Worm (Caenorhabditis elegans): ENCODE data around the gene Y62E10A.20.

The Y62E10A.20 gene

ce11 chrIV:13386043-13386442 lies at the start of gene Y62E10A.20, which contains the start of the genes Y62E10A.23 and mdt-9:
Gene Y62E10A.20, minus strand, starts transcription at chrIV:13386091.
Gene Y62E10A.23, plus strand, starts transcription at chrIV:13386324.
Gene mdt-9, plus strand, starts transcription at chrIV:13386380.
- TF ChIP-seq dpff-1 (tag; optimal IDR thresholded peaks at IDR 0.05), result no peak
- peak; percentile 41 for TF ChIP-seq lsl-1 (GFP tag; optimal IDR thresholded peaks at IDR 0.05)
- no peak for TF ChIP-seq ceh-58 (GFP tag; IDR thresholded peaks at IDR 0.05)
- TF ChIP-seq F52B5.7 (tag; optimal IDR thresholded peaks at IDR 0.05), result no peak
- TF ChIP-seq attf-3 (GFP tag; conservative IDR thresholded peaks at IDR 0.05), result no peak
- no peak for TF ChIP-seq Y53F4B.3 (GFP tag; IDR thresholded peaks at IDR 0.05)
- TF ChIP-seq K12H6.12 (tag; optimal IDR thresholded peaks at IDR 0.05), result no peak
- no peak for TF ChIP-seq F39B2.1 (GFP tag; IDR thresholded peaks at IDR 0.05)
- TF ChIP-seq Y56A3A.18 (GFP tag; IDR thresholded peaks at IDR 0.05), result no peak
- TF ChIP-seq dox-1 (GFP tag; IDR thresholded peaks at IDR 0.05), result peak; percentile 59
- 0 out of 2 replicates have a peak, but pooled peaks have one; percentile 43 for TF ChIP-seq madf-3 (GFP tag; IDR thresholded peaks at IDR 0.05)
- TF ChIP-seq ztf-18 (tag; optimal IDR thresholded peaks at IDR 0.05), result peak; percentile 39
- no peak for TF ChIP-seq egrh-3 (GFP tag; IDR thresholded peaks at IDR 0.05)
- TF ChIP-seq nfya-2 (GFP tag; IDR thresholded peaks at IDR 0.05), result no peak
- TF ChIP-seq attf-6 (GFP tag; IDR thresholded peaks at IDR 0.05), result peak; percentile 46; the same call in 1 of the 2 replicates
- no peak for TF ChIP-seq nhr-120 (GFP tag; IDR thresholded peaks at IDR 0.05)
- TF ChIP-seq cebp-2 (GFP tag; IDR thresholded peaks at IDR 0.05), result no peak
- no peak for TF ChIP-seq nhr-179 (tag; optimal IDR thresholded peaks at IDR 0.05)
- no peak for TF ChIP-seq hsf-1 (GFP tag; IDR thresholded peaks at IDR 0.05)
- TF ChIP-seq ccch-3 (GFP tag; optimal IDR thresholded peaks at IDR 0.05), result no peak
- TF ChIP-seq mxl-1 (tag; optimal IDR thresholded peaks at IDR 0.05), result no peak
- no peak for TF ChIP-seq bed-2 (GFP tag; IDR thresholded peaks at IDR 0.05)
- TF ChIP-seq fkh-3 (tag; optimal IDR thresholded peaks at IDR 0.05), result no peak
- no peak for TF ChIP-seq ceh-79 (tag; optimal IDR thresholded peaks at IDR 0.05)
- TF ChIP-seq aptf-3 (GFP tag; IDR thresholded peaks at IDR 0.05), result no peak
- peak; percentile 38 for TF ChIP-seq efl-1 (GFP tag; optimal IDR thresholded peaks at IDR 0.05)
- no peak for TF ChIP-seq atf-7 (tag; optimal IDR thresholded peaks at IDR 0.05)
- TF ChIP-seq F57C9.4 (tag; optimal IDR thresholded peaks at IDR 0.05), result no peak
- TF ChIP-seq ztf-28 (GFP tag; IDR thresholded peaks at IDR 0.05), result no peak
- no peak for TF ChIP-seq ceh-40 (GFP tag; IDR thresholded peaks at IDR 0.05)
- no peak for TF ChIP-seq nhr-27 (tag; optimal IDR thresholded peaks at IDR 0.05)
- TF ChIP-seq him-1 (tag; optimal IDR thresholded peaks at IDR 0.05), result no peak
- TF ChIP-seq snpc-1.3 (tag; optimal IDR thresholded peaks at IDR 0.05; ENCODE audit: insufficient read depth), result peak; percentile 45
- no peak for TF ChIP-seq B0035.1 (tag; optimal IDR thresholded peaks at IDR 0.05)
- TF ChIP-seq ZK185.1 (tag; optimal IDR thresholded peaks at IDR 0.05; ENCODE audit: poor library complexity, severe bottlenecking), result peak; percentile 17
- TF ChIP-seq F23B12.7 (tag; optimal IDR thresholded peaks at IDR 0.05; ENCODE audit: insufficient read depth), result peak; percentile 41
- TF ChIP-seq dpl-1 (GFP tag; optimal IDR thresholded peaks at IDR 0.05), result peak; percentile 49
- TF ChIP-seq egl-44 (GFP tag; IDR thresholded peaks at IDR 0.05), result no peak
- no peak for TF ChIP-seq mel-28 (tag; optimal IDR thresholded peaks at IDR 0.05; ENCODE audit: borderline replicate concordance)
- TF ChIP-seq madf-8 (GFP tag; conservative IDR thresholded peaks at IDR 0.05), result no peak
- no peak for TF ChIP-seq C06A6.2 (GFP tag; conservative IDR thresholded peaks at IDR 0.05)
- TF ChIP-seq ztf-25 (GFP tag; IDR thresholded peaks at IDR 0.05), result no peak
- peak; percentile 25 for TF ChIP-seq ceh-27 (GFP tag; optimal IDR thresholded peaks at IDR 0.05)
- TF ChIP-seq ceh-91 (GFP tag; IDR thresholded peaks at IDR 0.05), result no peak
- no peak for TF ChIP-seq repo-1 (tag; optimal IDR thresholded peaks at IDR 0.05)
- TF ChIP-seq snpc-1.1 (tag; optimal IDR thresholded peaks at IDR 0.05; ENCODE audit: insufficient read depth), result peak; percentile 61
- peak; percentile 51; the same call in 1 of the 2 replicates for TF ChIP-seq madf-6 (GFP tag; IDR thresholded peaks at IDR 0.05)
- no peak for TF ChIP-seq T07F8.4 (tag; optimal IDR thresholded peaks at IDR 0.05)
- no peak for TF ChIP-seq lin-26 (GFP tag; IDR thresholded peaks at IDR 0.05)
- TF ChIP-seq nhr-90 (tag; optimal IDR thresholded peaks at IDR 0.05), result no peak

Measured in whole organism, young adult.